Worm (Caenorhabditis elegans): ENCODE measurements around the gene F46F5.1.

- TF ChIP-seq nhr-237 (tag; optimal IDR thresholded peaks at IDR 0.05): no peak
- TF ChIP-seq unc-39 (tag; optimal IDR thresholded peaks at IDR 0.05): no peak
- TF ChIP-seq snpc-4 (tag; optimal IDR thresholded peaks at IDR 0.05): no peak
- no peak for TF ChIP-seq cnd-1 (tag; optimal IDR thresholded peaks at IDR 0.05)
- no peak for TF ChIP-seq ces-1 (GFP tag; optimal IDR thresholded peaks at IDR 0.05)
- TF ChIP-seq mep-1 (tag; optimal IDR thresholded peaks at IDR 0.05): no peak
Observed at ce11 chrII:803009-803408, 11.3 kb upstream of the F46F5.1 start, which contains the start of gene F46F5.13.

Data from whole organism, mixed stage, embryonic.